Worm (Caenorhabditis elegans) whole organism, mixed stage, embryonic: ENCODE results near the gene rps-3.

ENCODE experiments used
- M03D4.4 ChIP-seq: sonication (generic microtip); optimal IDR thresholded peaks from 2 replicates; lab custom pipeline; 2017; ENCODE audit warnings: mild to moderate bottlenecking, missing genetic modification characterization, missing compliant biosample characterization
- bed-3 ChIP-seq: fragments of 200-800 bp; sonication (Bioruptor generic); optimal IDR thresholded peaks from 3 replicates; lab custom pipeline; 2018; ENCODE audit warnings: mild to moderate bottlenecking, missing genetic modification characterization, moderate library complexity, missing compliant biosample characterization
- blmp-1 ChIP-seq: fragments of 150-350 bp; optimal IDR thresholded peaks from 2 replicates; lab custom pipeline; 2014; ENCODE audit warnings: missing biosample characterization, missing genetic modification characterization
- ceh-39 ChIP-seq: fragments of 150-350 bp; optimal IDR thresholded peaks from 2 replicates; lab custom pipeline; 2014; ENCODE audit warnings: missing biosample characterization, missing genetic modification characterization
- ceh-43 ChIP-seq: fragments of 200-800 bp; sonication (Bioruptor generic); optimal IDR thresholded peaks from 2 replicates; lab custom pipeline; 2018; ENCODE audit warnings: mild to moderate bottlenecking, missing genetic modification characterization, moderate library complexity, missing compliant biosample characterization
- ceh-83 ChIP-seq: fragments of 200-800 bp; sonication (Bioruptor generic); optimal IDR thresholded peaks from 2 replicates; lab custom pipeline; 2018; ENCODE audit warnings: mild to moderate bottlenecking, missing genetic modification characterization, missing compliant biosample characterization
- ces-1 ChIP-seq: fragments of 150-350 bp; optimal IDR thresholded peaks from 2 replicates; lab custom pipeline; 2014; ENCODE audit warnings: missing biosample characterization, missing genetic modification reagents, missing genetic modification characterization
- cnd-1 ChIP-seq: fragments of 200-800 bp; sonication (Bioruptor generic); optimal IDR thresholded peaks from 2 replicates; lab custom pipeline; 2018; ENCODE audit warnings: mild to moderate bottlenecking, missing genetic modification characterization, missing compliant biosample characterization
- drap-1 ChIP-seq: fragments of 200-800 bp; sonication (Bioruptor generic); optimal IDR thresholded peaks from 3 replicates; lab custom pipeline; 2018; ENCODE audit warnings: mild to moderate bottlenecking, missing genetic modification characterization, missing compliant biosample characterization
- elt-1 ChIP-seq: sonication (generic microtip); optimal IDR thresholded peaks from 2 replicates; lab custom pipeline; 2017; ENCODE audit warnings: missing genetic modification characterization, mild to moderate bottlenecking, missing compliant biosample characterization, antibody characterized with exemption, moderate library complexity, borderline replicate concordance; ENCODE audit not compliant: insufficient read depth
- elt-3 ChIP-seq: fragments of 150-350 bp; optimal IDR thresholded peaks from 2 replicates; lab custom pipeline; 2014; ENCODE audit warnings: missing biosample characterization, missing genetic modification characterization
- flh-1 ChIP-seq: fragments of 200-800 bp; sonication (Bioruptor generic); optimal IDR thresholded peaks from 2 replicates; lab custom pipeline; 2018; ENCODE audit warnings: mild to moderate bottlenecking, missing genetic modification characterization, moderate library complexity, missing compliant biosample characterization
- ham-2 ChIP-seq: fragments of 200-800 bp; sonication (Bioruptor generic); optimal IDR thresholded peaks from 2 replicates; lab custom pipeline; 2018; ENCODE audit warnings: mild to moderate bottlenecking, missing genetic modification characterization, missing compliant biosample characterization
- hlh-1 ChIP-seq: fragments of 150-350 bp; optimal IDR thresholded peaks from 2 replicates; lab custom pipeline; 2014; ENCODE audit warnings: missing biosample characterization, missing genetic modification reagents, missing genetic modification characterization
- lin-32 ChIP-seq: fragments of 200-800 bp; sonication (Bioruptor generic); optimal IDR thresholded peaks from 2 replicates; lab custom pipeline; 2018; ENCODE audit warnings: mild to moderate bottlenecking, missing genetic modification characterization, missing compliant biosample characterization
- lsy-2 ChIP-seq: fragments of 150-350 bp; optimal IDR thresholded peaks from 2 replicates; lab custom pipeline; 2014; ENCODE audit warnings: missing biosample characterization, missing genetic modification characterization
- mab-5 ChIP-seq: fragments of 150-350 bp; optimal IDR thresholded peaks from 2 replicates; lab custom pipeline; 2014; ENCODE audit warnings: missing biosample characterization, missing genetic modification characterization
- mep-1 ChIP-seq: fragments of 150-350 bp; optimal IDR thresholded peaks from 2 replicates; lab custom pipeline; 2017; ENCODE audit warnings: missing biosample characterization, missing genetic modification reagents, missing genetic modification characterization, inconsistent platforms
- mls-2 ChIP-seq: sonication (generic microtip); optimal IDR thresholded peaks from 2 replicates; lab custom pipeline; 2016; ENCODE audit warnings: mild to moderate bottlenecking, missing genetic modification characterization, moderate library complexity, missing compliant biosample characterization
- nhr-12 ChIP-seq: fragments of 150-350 bp; optimal IDR thresholded peaks from 2 replicates; lab custom pipeline; 2014; ENCODE audit warnings: missing biosample characterization, missing genetic modification characterization
- nhr-2 ChIP-seq: fragments of 150-350 bp; optimal IDR thresholded peaks from 2 replicates; lab custom pipeline; 2014; ENCODE audit warnings: missing biosample characterization, missing genetic modification characterization
- nhr-237 ChIP-seq: fragments of 150-350 bp; optimal IDR thresholded peaks from 2 replicates; lab custom pipeline; 2014; ENCODE audit warnings: missing biosample characterization, missing genetic modification characterization
- nhr-28 ChIP-seq: fragments of 150-350 bp; optimal IDR thresholded peaks from 2 replicates; lab custom pipeline; 2014; ENCODE audit warnings: missing biosample characterization, missing genetic modification characterization
- nhr-76 ChIP-seq: sonication (generic microtip); optimal IDR thresholded peaks from 2 replicates; lab custom pipeline; 2017; ENCODE audit warnings: missing biosample characterization, missing genetic modification characterization
- sem-2 ChIP-seq: fragments of 200-800 bp; sonication (Bioruptor generic); optimal IDR thresholded peaks from 2 replicates; lab custom pipeline; 2018; ENCODE audit warnings: mild to moderate bottlenecking, missing genetic modification characterization, missing compliant biosample characterization
- snpc-4 ChIP-seq: fragments of 150-350 bp; optimal IDR thresholded peaks from 2 replicates; lab custom pipeline; 2014; ENCODE audit warnings: missing biosample characterization, missing genetic modification characterization
- tbx-8 ChIP-seq: fragments of 200-800 bp; sonication (Bioruptor generic); optimal IDR thresholded peaks from 2 replicates; lab custom pipeline; 2018; ENCODE audit warnings: mild to moderate bottlenecking, missing genetic modification characterization, moderate library complexity, missing compliant biosample characterization
- unc-120 ChIP-seq: sonication (generic microtip); optimal IDR thresholded peaks from 2 replicates; lab custom pipeline; 2017; ENCODE audit warnings: missing genetic modification characterization, missing compliant biosample characterization; ENCODE audit not compliant: poor library complexity, severe bottlenecking
- unc-39 ChIP-seq: fragments of 150-350 bp; optimal IDR thresholded peaks from 2 replicates; lab custom pipeline; 2014; ENCODE audit warnings: missing biosample characterization, missing genetic modification characterization
- unc-62 ChIP-seq: fragments of 150-350 bp; optimal IDR thresholded peaks from 2 replicates; lab custom pipeline; 2014; ENCODE audit warnings: missing biosample characterization, missing genetic modification reagents, missing genetic modification characterization
- zip-8 ChIP-seq: fragments of 150-350 bp; optimal IDR thresholded peaks from 2 replicates; lab custom pipeline; 2014; ENCODE audit warnings: missing biosample characterization, missing genetic modification characterization
- ztf-11 ChIP-seq: fragments of 150-350 bp; optimal IDR thresholded peaks from 2 replicates; lab custom pipeline; 2014; ENCODE audit warnings: missing biosample characterization, missing genetic modification characterization

rps-3 gene

DNA sequence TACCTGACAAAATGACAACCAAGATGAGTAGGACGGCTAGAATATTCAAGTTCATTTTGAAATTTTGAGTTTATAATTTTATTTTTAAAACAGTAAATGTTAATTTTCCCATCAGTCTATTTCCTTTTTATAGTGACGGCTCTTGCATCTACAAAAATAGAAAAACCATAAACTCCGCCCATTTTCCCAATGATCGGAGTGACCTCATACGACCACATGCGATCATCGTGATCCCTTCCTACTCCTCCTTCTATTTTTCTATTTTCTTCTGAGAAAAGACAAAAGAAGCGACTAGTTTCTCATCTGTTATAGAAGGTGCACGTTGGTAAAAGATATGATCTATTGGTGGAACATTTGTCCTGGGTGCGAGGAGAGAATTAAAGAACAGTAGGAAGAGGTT is 8.9 kb downstream of the rps-3 start, which contains the start of gene C23G10.11:
TSS of gene C23G10.11 (minus strand) at position 101 of the 400 bp plus-strand sequence.
- TF ChIP-seq M03D4.4 (tag; lab: Kevin White, UChicago): no peak

DNA sequence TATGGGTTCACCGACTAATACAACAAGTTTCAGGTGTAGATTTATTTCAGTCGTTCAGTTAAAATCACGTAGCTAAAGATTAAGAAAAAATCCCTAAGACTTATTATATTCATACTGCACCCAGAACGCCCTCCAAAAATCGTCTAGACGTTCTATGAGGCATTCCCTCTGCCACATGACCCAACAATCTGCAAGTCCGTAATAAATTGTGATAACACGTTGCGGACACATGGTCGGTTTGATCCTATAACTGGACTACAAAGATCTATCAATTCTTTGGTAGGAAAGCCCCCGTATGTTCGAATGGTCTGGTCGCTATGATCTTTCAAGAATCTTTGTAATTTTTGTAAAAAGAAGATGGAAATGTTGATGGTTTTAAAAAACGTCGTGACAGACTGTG is 9.3 kb downstream of the rps-3 start:
- TF ChIP-seq mep-1 (tag; lab: Kevin White, UChicago): no peak
- TF ChIP-seq ham-2 (GFP tag; lab: Kevin White, UChicago): no peak
- no peak for TF ChIP-seq ceh-39 (tag; lab: Kevin White, UChicago)
- no peak for TF ChIP-seq ces-1 (GFP tag; lab: Kevin White, UChicago)
- TF ChIP-seq mls-2 (tag; lab: Kevin White, UChicago): no peak
- no peak for TF ChIP-seq unc-62 (GFP tag; lab: Kevin White, UChicago)
- no peak for TF ChIP-seq ztf-11 (tag; lab: Kevin White, UChicago)
- no peak for TF ChIP-seq ceh-43 (GFP tag; lab: Kevin White, UChicago)
- TF ChIP-seq snpc-4 (tag; lab: Kevin White, UChicago): no peak
- no peak for TF ChIP-seq lin-32 (GFP tag; lab: Kevin White, UChicago)
- TF ChIP-seq nhr-237 (tag; lab: Kevin White, UChicago): no peak
- TF ChIP-seq cnd-1 (tag; lab: Kevin White, UChicago): no peak
- no peak for TF ChIP-seq mab-5
- TF ChIP-seq unc-120 (tag; lab: Kevin White, UChicago): no peak
- TF ChIP-seq flh-1 (GFP tag; lab: Kevin White, UChicago): no peak
- TF ChIP-seq zip-8 (tag; lab: Kevin White, UChicago): no peak
- no peak for TF ChIP-seq elt-3 (tag; lab: Kevin White, UChicago)
- no peak for TF ChIP-seq lsy-2
- no peak for TF ChIP-seq hlh-1 (tag; lab: Kevin White, UChicago)
- TF ChIP-seq, all 35 proteins: peak for 0

ce11 chrIII:6216833-6217466 is 10.3 kb downstream of the rps-3 start, which contains the start of gene hot-4:
TSS of gene hot-4 (plus strand) at chrIII:6217416.
- TF ChIP-seq bed-3 (GFP tag; lab: Kevin White, UChicago) (no peak), ceh-43 (GFP tag; lab: Kevin White, UChicago) (no peak), mls-2 (tag; lab: Kevin White, UChicago) (no peak)
- TF ChIP-seq, all 35 proteins: peak for 0

DNA sequence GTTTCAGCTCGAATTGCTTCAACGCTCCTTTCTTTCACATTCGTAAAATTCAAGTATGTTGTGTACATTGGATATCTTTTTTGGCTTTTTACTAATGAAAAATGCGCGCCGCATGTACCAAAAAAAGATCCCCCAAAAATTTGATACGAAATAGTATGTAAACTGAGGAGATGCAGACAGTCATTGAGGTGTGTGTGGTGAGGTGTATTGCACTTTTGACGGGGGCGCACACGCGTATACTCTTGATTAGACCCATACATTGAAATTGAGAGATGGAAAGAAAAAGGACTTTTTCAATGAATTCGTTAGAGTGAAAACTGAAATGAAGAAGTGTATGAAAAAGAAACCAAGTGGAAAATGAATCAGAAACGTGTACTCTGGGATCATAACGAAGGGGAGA is 14.8 kb downstream of the rps-3 start:
- no peak for TF ChIP-seq unc-62 (GFP tag; lab: Kevin White, UChicago)
- no peak for TF ChIP-seq flh-1 (GFP tag; lab: Kevin White, UChicago)
- TF ChIP-seq mep-1 (tag; lab: Kevin White, UChicago): no peak
- TF ChIP-seq unc-120 (tag; lab: Kevin White, UChicago): no peak
- no peak for TF ChIP-seq blmp-1 (tag; lab: Kevin White, UChicago)
- no peak for TF ChIP-seq elt-1 (tag; lab: Kevin White, UChicago)
- no peak for TF ChIP-seq lsy-2
- no peak for TF ChIP-seq mab-5
- TF ChIP-seq nhr-28 (tag; lab: Kevin White, UChicago): no peak
- TF ChIP-seq unc-39: no peak
- TF ChIP-seq sem-2 (GFP tag; lab: Kevin White, UChicago): no peak
- no peak for TF ChIP-seq nhr-12 (tag; lab: Kevin White, UChicago)
- no peak for TF ChIP-seq cnd-1 (tag; lab: Kevin White, UChicago)
- no peak for TF ChIP-seq M03D4.4 (tag; lab: Kevin White, UChicago)
- no peak for TF ChIP-seq nhr-76 (tag; lab: Kevin White, UChicago)
- TF ChIP-seq ham-2 (GFP tag; lab: Kevin White, UChicago): no peak
- TF ChIP-seq, all 35 proteins: peak for 0

DNA sequence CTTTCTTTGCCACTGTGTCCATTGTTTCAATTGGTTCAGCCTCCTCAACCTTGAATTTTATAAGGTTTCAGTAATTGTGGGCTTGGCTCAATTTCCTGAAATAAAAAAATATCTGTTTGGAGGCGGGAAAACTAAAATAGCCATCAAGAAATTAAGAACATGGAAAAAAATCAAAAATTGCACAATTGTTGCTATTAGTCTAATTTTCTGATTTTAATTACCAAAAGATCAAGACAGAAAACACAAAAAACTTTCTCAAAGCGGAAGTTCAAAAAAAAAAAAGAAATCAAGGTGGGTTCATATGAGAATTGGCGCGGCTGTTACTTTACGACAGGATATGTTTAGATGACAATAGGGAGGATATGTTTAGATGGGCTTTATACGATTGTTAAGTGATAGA is 24.3 kb downstream of the rps-3 start, which contains the start of gene esyt-2:
TSS of gene esyt-2 (minus strand) at position 101 of the 400 bp plus-strand sequence.
- TF ChIP-seq ces-1 (GFP tag; lab: Kevin White, UChicago) (no peak), nhr-76 (tag; lab: Kevin White, UChicago) (no peak), blmp-1 (tag; lab: Kevin White, UChicago) (no peak), mls-2 (tag; lab: Kevin White, UChicago) (no peak), lin-32 (GFP tag; lab: Kevin White, UChicago) (no peak), bed-3 (GFP tag; lab: Kevin White, UChicago) (no peak), zip-8 (tag; lab: Kevin White, UChicago) (no peak), mab-5 (no peak), nhr-2 (tag; lab: Kevin White, UChicago) (no peak), ceh-83 (GFP tag; lab: Kevin White, UChicago) (no peak), drap-1 (GFP tag; lab: Kevin White, UChicago) (no peak), elt-1 (tag; lab: Kevin White, UChicago) (no peak), tbx-8 (GFP tag; lab: Kevin White, UChicago) (no peak), ceh-43 (GFP tag; lab: Kevin White, UChicago) (no peak)
